Fruit fly (Drosophila melanogaster) whole organism, wandering third instar larva: ENCODE data around the gene ex.
A peak's percentile ranks its signal among the peaks of the same experiment; 100 is the strongest.

Source experiments
- Abd-B ChIP-seq: fragments of >200 bp; optimal IDR thresholded peaks from 2 replicates; lab custom pipeline; 2017; ENCODE audit warnings: missing biosample characterization, missing genetic modification characterization
- CG32264 ChIP-seq: fragments of 200-800 bp; sonication (Bioruptor generic); optimal IDR thresholded peaks from 2 replicates; lab custom pipeline; 2016; ENCODE audit warnings: missing biosample characterization, missing genetic modification characterization
- CG9705 ChIP-seq: fragments of 200-800 bp; sonication (Bioruptor generic); optimal IDR thresholded peaks from 2 replicates; lab custom pipeline; 2018; ENCODE audit warnings: missing biosample characterization, mild to moderate bottlenecking, missing genetic modification characterization
- CrebA ChIP-seq: fragments of 200-800 bp; sonication (Bioruptor generic); optimal IDR thresholded peaks from 2 replicates; lab custom pipeline; 2016; ENCODE audit warnings: missing biosample characterization, mild to moderate bottlenecking, missing genetic modification characterization, borderline replicate concordance
- Dfd ChIP-seq: fragments of >200 bp; optimal IDR thresholded peaks from 2 replicates; lab custom pipeline; 2017; ENCODE audit warnings: missing biosample characterization, missing genetic modification characterization
- Dif ChIP-seq: fragments of 200-275, 200-300 bp; sonication (Bioruptor generic); optimal IDR thresholded peaks from 2 replicates; lab custom pipeline; 2018; ENCODE audit warnings: missing biosample characterization, missing genetic modification characterization; ENCODE audit not compliant: partially characterized antibody
- GATAd ChIP-seq: sonication (Bioruptor generic); optimal IDR thresholded peaks from 2 replicates; lab custom pipeline; 2016; ENCODE audit warnings: missing biosample characterization, missing genetic modification characterization
- HLH106 ChIP-seq: fragments of 200-800 bp; optimal IDR thresholded peaks from 3 replicates; lab custom pipeline; 2019; ENCODE audit warnings: missing biosample characterization, mild to moderate bottlenecking, missing genetic modification characterization, moderate library complexity
- Hnf4 ChIP-seq: fragments of 200-800 bp; sonication (Bioruptor generic); optimal IDR thresholded peaks from 2 replicates; lab custom pipeline; 2016; ENCODE audit warnings: missing biosample characterization, mild to moderate bottlenecking, missing genetic modification characterization
- Hr78 ChIP-seq: fragments of >200 bp; optimal IDR thresholded peaks from 2 replicates; lab custom pipeline; 2017; ENCODE audit warnings: missing biosample characterization, missing genetic modification characterization
- Hr83 ChIP-seq: fragments of 200-300 bp; sonication (Bioruptor generic); optimal IDR thresholded peaks from 2 replicates; lab custom pipeline; 2016; ENCODE audit warnings: missing biosample characterization, mild to moderate bottlenecking, missing genetic modification characterization, moderate library complexity; ENCODE audit not compliant: poor library complexity, severe bottlenecking
- Jra ChIP-seq: sonication (Bioruptor generic); optimal IDR thresholded peaks from 2 replicates; lab custom pipeline; 2016; ENCODE audit warnings: missing biosample characterization, missing genetic modification characterization
- Mio ChIP-seq: sonication (Bioruptor generic); optimal IDR thresholded peaks from 2 replicates; lab custom pipeline; 2016; ENCODE audit warnings: missing biosample characterization, missing genetic modification characterization
- Myc ChIP-seq: fragments of >200 bp; optimal IDR thresholded peaks from 2 replicates; lab custom pipeline; 2017
- N ChIP-seq: fragments of >200 bp; optimal IDR thresholded peaks from 2 replicates; lab custom pipeline; 2018; ENCODE audit warnings: missing biosample characterization, missing external identifiers, missing genetic modification characterization
- OdsH ChIP-seq: fragments of 200-800 bp; sonication (Bioruptor generic); optimal IDR thresholded peaks from 2 replicates; lab custom pipeline; 2016; ENCODE audit warnings: missing biosample characterization, mild to moderate bottlenecking, missing genetic modification characterization
- Rel ChIP-seq, 2 experiments: fragments of 200-800 bp; sonication (Bioruptor generic) in 1 of 2; optimal IDR thresholded peaks; 2 replicates in 1 of 2; 3 replicates in 1 of 2; lab custom pipeline; 2016 to 2019; ENCODE audit warnings: mild to moderate bottlenecking in 2 of 2, missing biosample characterization in 2 of 2, missing genetic modification characterization in 2 of 2, moderate library complexity in 1 of 2
- Sp1 ChIP-seq: fragments of 200-800 bp; sonication (Bioruptor generic); optimal IDR thresholded peaks from 3 replicates; lab custom pipeline; 2019; ENCODE audit warnings: missing biosample characterization, mild to moderate bottlenecking, missing genetic modification characterization, moderate library complexity
- Vsx2 ChIP-seq: fragments of 200-300, 225-300 bp; sonication (Bioruptor generic); optimal IDR thresholded peaks from 2 replicates; lab custom pipeline; 2018; ENCODE audit warnings: missing biosample characterization, missing genetic modification characterization; ENCODE audit not compliant: partially characterized antibody
- br ChIP-seq: fragments of 200-800 bp; sonication (Bioruptor generic); optimal IDR thresholded peaks from 2 replicates; lab custom pipeline; 2016; ENCODE audit warnings: missing biosample characterization, missing genetic modification characterization
- brk ChIP-seq: fragments of 200-800 bp; sonication (Bioruptor generic); optimal IDR thresholded peaks from 2 replicates; lab custom pipeline; 2016; ENCODE audit warnings: missing biosample characterization, mild to moderate bottlenecking, missing genetic modification characterization
- dl ChIP-seq, 2 experiments: fragments of 175-275, 200-275 bp in 1 of 2; fragments of 200-275 bp in 1 of 2; sonication (Bioruptor generic); optimal IDR thresholded peaks; lab custom pipeline; 2018; ENCODE audit warnings: mild to moderate bottlenecking in 2 of 2, missing biosample characterization in 2 of 2, missing genetic modification characterization in 2 of 2, moderate library complexity in 2 of 2; ENCODE audit not compliant: partially characterized antibody in 2 of 2, insufficient read depth in 1 of 2
- dmrt93B ChIP-seq: fragments of 200-800 bp; sonication (Bioruptor generic); optimal IDR thresholded peaks from 2 replicates; lab custom pipeline; 2018; ENCODE audit warnings: missing biosample characterization, mild to moderate bottlenecking, missing genetic modification characterization
- dsf ChIP-seq: sonication (Bioruptor generic); optimal IDR thresholded peaks from 2 replicates; lab custom pipeline; 2016; ENCODE audit warnings: missing biosample characterization, missing genetic modification characterization, borderline replicate concordance
- ey ChIP-seq: fragments of 200-800 bp; sonication (Bioruptor generic); optimal IDR thresholded peaks from 2 replicates; lab custom pipeline; 2016; ENCODE audit warnings: missing biosample characterization, missing genetic modification characterization
- foxo ChIP-seq, 2 experiments: fragments of 200-800 bp; sonication (Bioruptor generic); optimal IDR thresholded peaks; 2 replicates in 1 of 2; 3 replicates in 1 of 2; lab custom pipeline; 2016 to 2017; ENCODE audit warnings: missing biosample characterization in 2 of 2, missing genetic modification characterization in 2 of 2
- fru ChIP-seq: fragments of 200-800 bp; sonication (Bioruptor generic); optimal IDR thresholded peaks from 3 replicates; lab custom pipeline; 2016; ENCODE audit warnings: missing biosample characterization, mild to moderate bottlenecking, missing genetic modification characterization
- h ChIP-seq: fragments of 200-800 bp; sonication (Bioruptor generic); optimal IDR thresholded peaks from 3 replicates; lab custom pipeline; 2016; ENCODE audit warnings: missing biosample characterization, mild to moderate bottlenecking, missing genetic modification characterization
- jim ChIP-seq: fragments of 175-275, 200-325 bp; sonication (Bioruptor generic); optimal IDR thresholded peaks from 2 replicates; lab custom pipeline; 2016; ENCODE audit warnings: missing biosample characterization, mild to moderate bottlenecking, missing genetic modification characterization
- lola ChIP-seq: fragments of >200 bp; optimal IDR thresholded peaks from 2 replicates; lab custom pipeline; 2017; ENCODE audit warnings: missing biosample characterization, missing genetic modification characterization
- pan ChIP-seq: fragments of >200 bp; optimal IDR thresholded peaks from 2 replicates; lab custom pipeline; 2017
- psq ChIP-seq: fragments of 200-800 bp; sonication (Bioruptor generic); optimal IDR thresholded peaks from 3 replicates; lab custom pipeline; 2017; ENCODE audit warnings: missing biosample characterization, mild to moderate bottlenecking, missing genetic modification characterization, moderate library complexity
- rgr ChIP-seq: fragments of 200-800 bp; sonication (Bioruptor generic); optimal IDR thresholded peaks from 3 replicates; lab custom pipeline; 2016; ENCODE audit warnings: missing biosample characterization, mild to moderate bottlenecking, missing genetic modification characterization
- sage ChIP-seq: fragments of 200-800 bp; sonication (Bioruptor generic); optimal IDR thresholded peaks from 2 replicates; lab custom pipeline; 2016; ENCODE audit warnings: missing biosample characterization, mild to moderate bottlenecking, missing genetic modification characterization
- sv ChIP-seq: fragments of 200-800 bp; sonication (Bioruptor generic); optimal IDR thresholded peaks from 3 replicates; lab custom pipeline; 2016; ENCODE audit warnings: missing biosample characterization, missing genetic modification characterization
- tai ChIP-seq: sonication (Bioruptor generic); optimal IDR thresholded peaks from 2 replicates; lab custom pipeline; 2016; ENCODE audit warnings: missing biosample characterization, missing genetic modification characterization
- usp ChIP-seq: fragments of >200 bp; optimal IDR thresholded peaks from 2 replicates; lab custom pipeline; 2017; ENCODE audit warnings: missing biosample characterization, missing genetic modification characterization
- woc ChIP-seq: sonication (Bioruptor generic); optimal IDR thresholded peaks from 2 replicates; lab custom pipeline; 2016; ENCODE audit warnings: missing biosample characterization, mild to moderate bottlenecking, missing genetic modification characterization

Gene ex

dm6 chr2L:451705-452472, 20.9 kb downstream of the ex start:
- TF ChIP-seq Sp1 (peak; percentile 33), foxo (GFP tag; optimal IDR thresholded peaks at IDR 0.05; lab: Kevin White, UChicago) (peak in 1 of 2 experiments; percentile 40), Abd-B (GFP tag; lab: Kevin White, UChicago) (no peak), psq (GFP tag; lab: Kevin White, UChicago) (peak; percentile 14), jim (GFP tag; lab: Kevin White, UChicago) (no peak), N (GFP tag; lab: Kevin White, UChicago) (no peak), h (peak; percentile 0), lola (GFP tag; lab: Kevin White, UChicago) (no peak), woc (GFP tag; lab: Kevin White, UChicago) (no peak), CrebA (no peak), CG9705 (GFP tag; lab: Kevin White, UChicago) (no peak), Dif (no peak), GATAd (GFP tag; lab: Kevin White, UChicago) (no peak), brk (no peak), Jra (no peak), dmrt93B (GFP tag; lab: Kevin White, UChicago) (no peak), Dfd (GFP tag; lab: Kevin White, UChicago) (no peak), Vsx2 (GFP tag; lab: Kevin White, UChicago) (no peak), Myc (lab: Kevin White, UChicago) (no peak), dsf (no peak), rgr (GFP tag; lab: Kevin White, UChicago) (peak; percentile 41), fru (GFP tag; lab: Kevin White, UChicago) (peak; percentile 32), Hnf4 (GFP tag; lab: Kevin White, UChicago) (no peak), OdsH (peak; percentile 31), br (no peak), pan (lab: Kevin White, UChicago) (no peak), ey (no peak), tai (GFP tag; lab: Kevin White, UChicago) (no peak), Mio (GFP tag; lab: Kevin White, UChicago) (no peak), usp (GFP tag; lab: Kevin White, UChicago) (no peak), sv (GFP tag; lab: Kevin White, UChicago) (no peak), sage (GFP tag; lab: Kevin White, UChicago) (no peak), HLH106 (peak; percentile 38), Hr78 (GFP tag; lab: Kevin White, UChicago) (no peak), CG32264 (no peak), Hr83 (GFP tag; lab: Kevin White, UChicago) (no peak), dl (GFP tag; optimal IDR thresholded peaks at IDR 0.05; lab: Kevin White, UChicago; ENCODE audit: insufficient read depth in 1 of 2, partially characterized antibody in 2 of 2) (peak in 1 of 2 experiments; percentile 1), Rel (GFP tag; optimal IDR thresholded peaks at IDR 0.05; lab: Kevin White, UChicago) (no peak), Rel (tag; optimal IDR thresholded peaks at IDR 0.05; lab: Kevin White, UChicago) (peak; percentile 75)

dm6 chr2L:452872-453271, 21.8 kb downstream of the ex start, which contains the start of the genes crq and shv:
crq (minus strand) TSS chr2L:453024.
shv (plus strand) TSS chr2L:453108.
- TF ChIP-seq ey (no peak), Sp1 (peak; percentile 30), Rel (GFP tag; optimal IDR thresholded peaks at IDR 0.05; lab: Kevin White, UChicago) (no peak), Rel (tag; optimal IDR thresholded peaks at IDR 0.05; lab: Kevin White, UChicago) (peak; percentile 72), N (GFP tag; lab: Kevin White, UChicago) (peak; percentile 3), Vsx2 (GFP tag; lab: Kevin White, UChicago) (no peak)
